Worm (Caenorhabditis elegans) whole organism, midembryonic: ENCODE data around the gene ZK593.3.

ENCODE experiments used
- T22C8.4 ChIP-seq: fragments of 200-800 bp; sonication (Bioruptor generic); IDR thresholded peaks from 2 replicates; pipeline ENCODE4 v1.3.6; 2022; ENCODE audit warnings: missing genetic modification characterization, missing compliant biosample characterization
- cog-1 ChIP-seq: sonication (generic microtip); optimal IDR thresholded peaks from 2 replicates; lab custom pipeline; 2016; ENCODE audit warnings: missing genetic modification characterization, missing compliant biosample characterization
- flt-1 ChIP-seq: fragments of 200-800 bp; sonication (Bioruptor generic); IDR thresholded peaks from 2 replicates; pipeline ENCODE4 v1.3.6; 2022; ENCODE audit warnings: missing genetic modification characterization, missing compliant biosample characterization
- klf-2 ChIP-seq: fragments of 200-800 bp; sonication (Bioruptor generic); conservative IDR thresholded peaks from 2 replicates; pipeline ENCODE4 v1.3.6; 2022; ENCODE audit warnings: missing genetic modification reagents, missing genetic modification characterization, missing compliant biosample characterization
- med-1 ChIP-seq: sonication (generic microtip); optimal IDR thresholded peaks from 2 replicates; lab custom pipeline; 2017; ENCODE audit warnings: missing genetic modification characterization, mild to moderate bottlenecking, missing compliant biosample characterization, antibody characterized with exemption, missing genetic modification reagents; ENCODE audit not compliant: insufficient read depth
- ref-1 ChIP-seq: fragments of 200-800 bp; sonication (Bioruptor generic); conservative IDR thresholded peaks from 2 replicates; pipeline ENCODE4 v1.3.6; 2022; ENCODE audit warnings: missing genetic modification reagents, missing genetic modification characterization, missing compliant biosample characterization
- tab-1 ChIP-seq: fragments of 200-800 bp; sonication (Bioruptor generic); IDR thresholded peaks from 2 replicates; pipeline ENCODE4 v1.3.6; 2022; ENCODE audit warnings: missing genetic modification characterization, missing compliant biosample characterization
- ztf-23 ChIP-seq: fragments of 200-800 bp; sonication (Bioruptor generic); IDR thresholded peaks from 2 replicates; pipeline ENCODE4 v1.3.6; 2022; ENCODE audit warnings: missing genetic modification reagents, missing genetic modification characterization, missing compliant biosample characterization

ce11 chrIV:10935853-10936491, 20.5 kb downstream of the ZK593.3 start, which contains the start of gene lgg-2:
- TF ChIP-seq ztf-23 (GFP tag; lab: Robert Waterston, UW) (no peak), klf-2 (GFP tag; lab: Robert Waterston, UW) (no peak), ref-1 (no peak), flt-1 (GFP tag; lab: Robert Waterston, UW) (no peak), tab-1 (GFP tag; lab: Robert Waterston, UW) (no peak), cog-1 (tag; lab: Kevin White, UChicago) (peak; percentile 65), T22C8.4 (GFP tag; lab: Robert Waterston, UW) (no peak), med-1 (no peak)
